Worm (Caenorhabditis elegans) whole organism, L1 larva: ENCODE results near the gene C38D9.8.

ENCODE experiments used
- blmp-1 ChIP-seq: fragments of 150-350 bp; optimal IDR thresholded peaks from 2 replicates; lab custom pipeline; 2014; ENCODE audit warnings: missing biosample characterization, missing genetic modification characterization
- ceh-90 ChIP-seq: sonication (generic microtip); optimal IDR thresholded peaks from 2 replicates; lab custom pipeline; 2016; ENCODE audit warnings: missing genetic modification characterization, missing compliant biosample characterization
- efl-1 ChIP-seq, 4 experiments: fragments of 150-350 bp; optimal IDR thresholded peaks in 3 of 4; peaks in 1 of 4; 1 replicate in 1 of 4; 2 replicates in 3 of 4; lab custom pipeline; 2014; ENCODE audit warnings: missing biosample characterization in 2 of 4, missing genetic modification characterization in 2 of 4, missing genetic modification reagents in 2 of 4
- elt-2 ChIP-seq: sonication (generic microtip); optimal IDR thresholded peaks from 2 replicates; lab custom pipeline; 2016; ENCODE audit warnings: missing genetic modification characterization, mild to moderate bottlenecking, inconsistent platforms, missing compliant biosample characterization, missing genetic modification reagents
- elt-3 ChIP-seq, 6 experiments: fragments of 150-350 bp in 1 of 6; sonication (generic microtip); optimal IDR thresholded peaks; 2 replicates each; lab custom pipeline; 2017 to 2018; ENCODE audit warnings: missing biosample characterization in 6 of 6, missing genetic modification characterization in 6 of 6, inconsistent platforms in 1 of 6
- fos-1 ChIP-seq: fragments of 150-350 bp; optimal IDR thresholded peaks from 2 replicates; lab custom pipeline; 2014; ENCODE audit warnings: missing biosample characterization, missing genetic modification characterization
- jun-1 ChIP-seq: fragments of 150-350 bp; optimal IDR thresholded peaks from 2 replicates; lab custom pipeline; 2014; ENCODE audit warnings: missing biosample characterization, missing genetic modification reagents, missing genetic modification characterization
- nhr-76 ChIP-seq: sonication (generic microtip); optimal IDR thresholded peaks from 2 replicates; lab custom pipeline; 2017; ENCODE audit warnings: missing biosample characterization, missing genetic modification characterization
- pqm-1 ChIP-seq: sonication (generic microtip); optimal IDR thresholded peaks from 3 replicates; lab custom pipeline; 2017; ENCODE audit warnings: missing biosample characterization, missing genetic modification characterization
- skn-1 ChIP-seq: fragments of 150-350 bp; optimal IDR thresholded peaks from 2 replicates; lab custom pipeline; 2014; ENCODE audit warnings: missing biosample characterization, missing genetic modification characterization
- unc-62 ChIP-seq: fragments of 150-350 bp; optimal IDR thresholded peaks from 2 replicates; lab custom pipeline; 2014; ENCODE audit warnings: missing biosample characterization, missing genetic modification reagents, missing genetic modification characterization
- xbp-1 ChIP-seq: sonication (generic microtip); optimal IDR thresholded peaks from 2 replicates; lab custom pipeline; 2016; ENCODE audit warnings: missing genetic modification characterization, missing compliant biosample characterization
- ztf-4 ChIP-seq: fragments of 150-350 bp; optimal IDR thresholded peaks from 2 replicates; lab custom pipeline; 2014; ENCODE audit warnings: missing biosample characterization, missing genetic modification characterization

DNA sequence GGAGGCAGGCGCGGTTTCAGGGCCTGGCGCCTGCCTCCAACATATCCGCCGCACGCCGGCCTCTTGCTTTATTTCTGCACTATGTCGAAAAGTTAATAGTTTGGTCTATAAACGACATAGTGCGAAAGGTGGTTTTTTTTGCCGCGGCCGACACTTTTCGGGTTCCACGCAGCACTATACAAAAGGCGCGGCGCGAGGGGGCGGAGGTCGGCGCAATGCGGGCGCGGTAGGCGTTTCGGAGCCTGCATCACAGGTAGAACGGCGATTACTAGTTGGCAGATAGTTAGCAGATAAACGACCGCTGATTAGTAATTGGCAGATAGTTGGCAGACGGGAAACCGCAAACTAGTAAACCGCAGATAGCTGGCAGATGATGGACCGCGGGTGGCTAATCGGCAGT is 39.9 kb downstream of the C38D9.8 start:
- no peak for TF ChIP-seq jun-1
- TF ChIP-seq xbp-1: no peak
- TF ChIP-seq efl-1 (optimal IDR thresholded peaks at IDR 0.05; lab: Kevin White, UChicago): no peak
- no peak for TF ChIP-seq efl-1 (GFP tag; optimal IDR thresholded peaks at IDR 0.05 in 1 of 2; lab: Kevin White, UChicago)
- no peak for TF ChIP-seq nhr-76 (tag; lab: Kevin White, UChicago)
- TF ChIP-seq pqm-1 (tag; lab: Kevin White, UChicago): no peak
- no peak for TF ChIP-seq ceh-90 (tag; lab: Kevin White, UChicago)
- TF ChIP-seq unc-62 (GFP tag; lab: Kevin White, UChicago): no peak
- no peak for TF ChIP-seq elt-2
- no peak for TF ChIP-seq ztf-4 (tag; lab: Kevin White, UChicago)
- TF ChIP-seq elt-3 (tag; optimal IDR thresholded peaks at IDR 0.05; lab: Kevin White, UChicago): no peak
- no peak for TF ChIP-seq skn-1 (tag; lab: Kevin White, UChicago)
- no peak for TF ChIP-seq blmp-1 (tag; lab: Kevin White, UChicago)
- TF ChIP-seq fos-1 (tag; lab: Kevin White, UChicago): no peak
